Worm (Caenorhabditis elegans) whole organism, early embryonic: ENCODE measurements around the gene M163.9.

ENCODE experiments used
- B0310.2 ChIP-seq: sonication (generic microtip); optimal IDR thresholded peaks from 2 replicates; lab custom pipeline; 2016; ENCODE audit warnings: mild to moderate bottlenecking, missing genetic modification characterization, missing compliant biosample characterization
- ama-1 ChIP-seq: fragments of 150-350 bp; optimal IDR thresholded peaks from 2 replicates; lab custom pipeline; 2014
- ceh-36 ChIP-seq: sonication (generic microtip); optimal IDR thresholded peaks from 2 replicates; lab custom pipeline; 2016; ENCODE audit warnings: missing genetic modification characterization, inconsistent platforms, missing compliant biosample characterization
- flt-1 ChIP-seq: fragments of 200-800 bp; sonication (Bioruptor generic); IDR thresholded peaks from 2 replicates; pipeline ENCODE4 v1.3.6; 2022; ENCODE audit warnings: missing genetic modification characterization, missing compliant biosample characterization
- hmbx-1 ChIP-seq: sonication (generic microtip); optimal IDR thresholded peaks from 2 replicates; lab custom pipeline; 2016; ENCODE audit warnings: mild to moderate bottlenecking, missing genetic modification characterization, missing compliant biosample characterization
- hnd-1 ChIP-seq: sonication (generic microtip); optimal IDR thresholded peaks from 2 replicates; lab custom pipeline; 2016; ENCODE audit warnings: missing genetic modification characterization, missing compliant biosample characterization
- pes-1 ChIP-seq: fragments of 200-800 bp; sonication (Bioruptor generic); IDR thresholded peaks from 2 replicates; pipeline ENCODE4 v1.3.6; 2022; ENCODE audit warnings: missing genetic modification reagents, missing genetic modification characterization, missing compliant biosample characterization
- scrt-1 ChIP-seq: fragments of 200-800 bp; sonication (Bioruptor generic); IDR thresholded peaks from 2 replicates; pipeline ENCODE4 v1.3.6; 2022; ENCODE audit warnings: missing genetic modification characterization, missing compliant biosample characterization
- sea-1 ChIP-seq: fragments of 200-800 bp; sonication (Bioruptor generic); conservative IDR thresholded peaks from 2 replicates; pipeline ENCODE4 v1.3.6; 2022; ENCODE audit warnings: missing genetic modification characterization, missing compliant biosample characterization
- tbx-11 ChIP-seq: fragments of 200-800 bp; sonication (Bioruptor generic); IDR thresholded peaks from 2 replicates; pipeline ENCODE4 v1.3.6; 2022; ENCODE audit warnings: missing genetic modification characterization, missing compliant biosample characterization
- tbx-37 ChIP-seq: fragments of 200-800 bp; sonication (Bioruptor generic); conservative IDR thresholded peaks from 2 replicates; pipeline ENCODE4 v1.3.6; 2022; ENCODE audit warnings: missing genetic modification reagents, missing genetic modification characterization, missing compliant biosample characterization

ce11 chrX:14460412-14460811 is 9.0 kb upstream of the M163.9 start, which contains the start of gene Y66C5A.2:
- TF ChIP-seq scrt-1 (GFP tag; lab: Robert Waterston, UW) (no peak), sea-1 (GFP tag; lab: Robert Waterston, UW) (no peak), hmbx-1 (tag; lab: Kevin White, UChicago) (no peak), flt-1 (GFP tag; lab: Robert Waterston, UW) (no peak), tbx-11 (GFP tag; lab: Robert Waterston, UW) (no peak), ama-1 (lab: Kevin White, UChicago) (no peak), hnd-1 (tag; lab: Kevin White, UChicago) (no peak), tbx-37 (no peak), ceh-36 (tag; lab: Kevin White, UChicago) (no peak), pes-1 (GFP tag; lab: Robert Waterston, UW) (no peak), B0310.2 (tag; lab: Kevin White, UChicago) (no peak)
